Fruit fly (Drosophila melanogaster): ENCODE data around the gene larp.
A peak's percentile ranks its signal among the peaks of the same experiment; 100 is the strongest.

- TF ChIP-seq bab1 (GFP tag; optimal IDR thresholded peaks at IDR 0.05), result peak; percentile 74
- TF ChIP-seq CG33017 (tag; optimal IDR thresholded peaks at IDR 0.05), result peak; percentile 64
Measured at dm6 chr3R:28335462-28335998, 710 bp downstream of the larp start.
